Fruit fly (Drosophila melanogaster): ENCODE data around the gene CG33290.

DNA sequence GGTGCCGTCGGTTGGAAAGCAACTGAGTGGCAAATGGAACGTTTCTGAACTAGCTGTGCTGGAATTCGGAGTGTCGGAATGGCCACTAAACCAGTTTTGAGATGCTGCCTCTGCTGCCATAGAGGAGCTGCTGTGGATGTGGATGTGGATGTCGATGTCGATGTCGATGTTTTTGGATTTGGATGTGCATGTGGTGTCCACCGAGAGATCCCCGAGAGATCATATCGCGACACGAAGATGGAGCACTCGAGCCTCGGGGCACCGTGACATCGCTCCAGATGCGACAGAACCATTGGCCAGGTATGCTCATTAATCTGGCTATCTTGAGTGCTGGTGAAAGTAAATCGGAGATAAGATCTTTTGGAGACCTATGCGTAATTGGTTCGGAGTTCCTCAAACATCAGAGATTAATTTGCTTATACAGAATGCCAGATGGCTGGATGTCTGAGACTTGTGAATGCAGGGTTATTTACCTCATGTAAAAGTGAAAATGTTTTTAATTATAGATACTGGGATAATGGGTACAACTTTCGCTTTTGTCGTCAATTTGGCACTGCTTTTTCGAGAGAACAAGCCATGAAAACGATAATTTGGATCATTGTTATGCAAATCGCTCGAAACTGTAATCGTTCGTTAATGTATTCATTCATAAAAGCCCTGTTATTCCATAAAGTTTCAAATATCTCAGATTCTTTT lies 16.2 kb downstream of the CG33290 start, which contains the start of gene CG7173:
- TF ChIP-seq CG16779 (tag; optimal IDR thresholded peaks at IDR 0.05) (no peak), CG15336 (GFP tag; IDR thresholded peaks at IDR 0.05) (no peak), Lpt (GFP tag; optimal IDR thresholded peaks at IDR 0.05) (no peak), Sox102F (GFP tag; optimal IDR thresholded peaks at IDR 0.05) (no peak), eg (GFP tag; IDR thresholded peaks at IDR 0.05) (no peak), CG3032 (tag; optimal IDR thresholded peaks at IDR 0.05) (no peak), acj6 (GFP tag; optimal IDR thresholded peaks at IDR 0.05) (no peak), Hr4 (GFP tag; optimal IDR thresholded peaks at IDR 0.05) (no peak), CG9139 (GFP tag; optimal IDR thresholded peaks at IDR 0.05) (no peak), dsx (GFP tag; optimal IDR thresholded peaks at IDR 0.05; ENCODE audit: poor library complexity, severe bottlenecking) (no peak), OdsH (GFP tag; optimal IDR thresholded peaks at IDR 0.05) (no peak), CG3919 (GFP tag; optimal IDR thresholded peaks at IDR 0.05) (no peak), Sox14 (GFP tag; optimal IDR thresholded peaks at IDR 0.05) (no peak)
